Fruit fly (Drosophila melanogaster) whole organism, wandering third instar larva: ENCODE results near the gene CG17344.

Source experiments
- CG9705 ChIP-seq: fragments of 200-800 bp; sonication (Bioruptor generic); optimal IDR thresholded peaks from 2 replicates; lab custom pipeline; 2018; ENCODE audit warnings: missing biosample characterization, mild to moderate bottlenecking, missing genetic modification characterization
- CrebA ChIP-seq: fragments of 200-800 bp; sonication (Bioruptor generic); optimal IDR thresholded peaks from 2 replicates; lab custom pipeline; 2016; ENCODE audit warnings: missing biosample characterization, mild to moderate bottlenecking, missing genetic modification characterization, borderline replicate concordance
- Dfd ChIP-seq: fragments of >200 bp; optimal IDR thresholded peaks from 2 replicates; lab custom pipeline; 2017; ENCODE audit warnings: missing biosample characterization, missing genetic modification characterization
- Dif ChIP-seq: fragments of 200-275, 200-300 bp; sonication (Bioruptor generic); optimal IDR thresholded peaks from 2 replicates; lab custom pipeline; 2018; ENCODE audit warnings: missing biosample characterization, missing genetic modification characterization; ENCODE audit not compliant: partially characterized antibody
- GATAd ChIP-seq: sonication (Bioruptor generic); optimal IDR thresholded peaks from 2 replicates; lab custom pipeline; 2016; ENCODE audit warnings: missing biosample characterization, missing genetic modification characterization
- HLH106 ChIP-seq: fragments of 200-800 bp; optimal IDR thresholded peaks from 3 replicates; lab custom pipeline; 2019; ENCODE audit warnings: missing biosample characterization, mild to moderate bottlenecking, missing genetic modification characterization, moderate library complexity
- Rel ChIP-seq, 2 experiments: fragments of 200-800 bp; sonication (Bioruptor generic) in 1 of 2; optimal IDR thresholded peaks; 2 replicates in 1 of 2; 3 replicates in 1 of 2; lab custom pipeline; 2016 to 2019; ENCODE audit warnings: mild to moderate bottlenecking in 2 of 2, missing biosample characterization in 2 of 2, missing genetic modification characterization in 2 of 2, moderate library complexity in 1 of 2
- brk ChIP-seq: fragments of 200-800 bp; sonication (Bioruptor generic); optimal IDR thresholded peaks from 2 replicates; lab custom pipeline; 2016; ENCODE audit warnings: missing biosample characterization, mild to moderate bottlenecking, missing genetic modification characterization
- fru ChIP-seq: fragments of 200-800 bp; sonication (Bioruptor generic); optimal IDR thresholded peaks from 3 replicates; lab custom pipeline; 2016; ENCODE audit warnings: missing biosample characterization, mild to moderate bottlenecking, missing genetic modification characterization
- pan ChIP-seq: fragments of >200 bp; optimal IDR thresholded peaks from 2 replicates; lab custom pipeline; 2017
- psq ChIP-seq: fragments of 200-800 bp; sonication (Bioruptor generic); optimal IDR thresholded peaks from 3 replicates; lab custom pipeline; 2017; ENCODE audit warnings: missing biosample characterization, mild to moderate bottlenecking, missing genetic modification characterization, moderate library complexity
- tai ChIP-seq: sonication (Bioruptor generic); optimal IDR thresholded peaks from 2 replicates; lab custom pipeline; 2016; ENCODE audit warnings: missing biosample characterization, missing genetic modification characterization
- usp ChIP-seq: fragments of >200 bp; optimal IDR thresholded peaks from 2 replicates; lab custom pipeline; 2017; ENCODE audit warnings: missing biosample characterization, missing genetic modification characterization

DNA sequence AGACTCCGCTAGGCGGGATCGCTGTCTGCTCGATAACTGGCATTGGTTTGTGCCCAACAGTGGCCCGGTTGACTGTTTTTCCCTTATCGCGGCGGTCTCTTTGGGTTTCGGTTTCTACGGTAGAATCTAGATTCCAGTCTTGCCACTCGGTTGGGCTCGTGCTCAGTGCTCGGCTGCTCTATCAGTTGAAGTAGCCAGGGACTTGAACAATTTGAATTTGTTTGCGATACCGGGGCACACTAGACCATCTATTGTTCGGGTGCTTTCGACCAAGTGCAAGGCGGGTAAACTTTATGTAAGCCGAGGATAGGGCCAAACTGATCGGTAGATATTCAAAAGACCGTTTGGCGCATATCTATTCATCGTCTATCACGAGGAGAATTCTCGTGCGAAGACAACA is 4.4 kb downstream of the CG17344 start:
- TF ChIP-seq pan (lab: Kevin White, UChicago) (no peak), CrebA (GFP tag; lab: Kevin White, UChicago) (no peak), GATAd (no peak), psq (GFP tag; lab: Kevin White, UChicago) (no peak), fru (GFP tag; lab: Kevin White, UChicago) (no peak), brk (GFP tag; lab: Kevin White, UChicago) (no peak), Rel (GFP tag; optimal IDR thresholded peaks at IDR 0.05; lab: Kevin White, UChicago) (no peak), Rel (tag; optimal IDR thresholded peaks at IDR 0.05; lab: Kevin White, UChicago) (no peak), Dif (no peak), tai (GFP tag; lab: Kevin White, UChicago) (no peak), usp (GFP tag; lab: Kevin White, UChicago) (no peak), CG9705 (GFP tag; lab: Kevin White, UChicago) (no peak), Dfd (GFP tag; lab: Kevin White, UChicago) (no peak), HLH106 (tag; lab: Kevin White, UChicago) (no peak)
